Fruit fly (Drosophila melanogaster) whole organism, adult: ENCODE measurements around the gene Ptpmeg2.

Experiments
- CG11617 ChIP-seq: fragments of 200-800 bp; sonication (Bioruptor generic); optimal IDR thresholded peaks from 2 replicates; lab custom pipeline; 2017; ENCODE audit warnings: mild to moderate bottlenecking, missing biosample characterization, missing genetic modification reagents, missing genetic modification characterization
- CG14711 ChIP-seq: fragments of 200-800 bp; sonication (Bioruptor generic); optimal IDR thresholded peaks from 2 replicates; lab custom pipeline; 2018; ENCODE audit warnings: missing biosample characterization, mild to moderate bottlenecking, missing genetic modification characterization, moderate library complexity
- CG1620 ChIP-seq: fragments of 200-800 bp; sonication (Bioruptor generic); optimal IDR thresholded peaks from 2 replicates; lab custom pipeline; 2016; ENCODE audit warnings: missing biosample characterization, missing genetic modification characterization
- CG33017 ChIP-seq: fragments of 200-800 bp; sonication (Bioruptor generic); optimal IDR thresholded peaks from 2 replicates; lab custom pipeline; 2018; ENCODE audit warnings: missing biosample characterization, mild to moderate bottlenecking, missing genetic modification characterization, moderate library complexity
- CG5204 ChIP-seq: fragments of 200-800 bp; sonication (Bioruptor generic); optimal IDR thresholded peaks from 2 replicates; lab custom pipeline; 2016; ENCODE audit warnings: missing biosample characterization, missing genetic modification characterization
- CG7101 ChIP-seq: fragments of 200-800 bp; sonication (Bioruptor generic); optimal IDR thresholded peaks from 2 replicates; lab custom pipeline; 2018; ENCODE audit warnings: missing biosample characterization, mild to moderate bottlenecking, missing genetic modification characterization, moderate library complexity
- Clk ChIP-seq: fragments of 200-800 bp; sonication (Bioruptor generic); optimal IDR thresholded peaks from 2 replicates; lab custom pipeline; 2017; ENCODE audit warnings: missing biosample characterization, missing genetic modification characterization
- Crg-1 ChIP-seq: fragments of 200-800 bp; sonication (Bioruptor generic); optimal IDR thresholded peaks from 2 replicates; lab custom pipeline; 2016; ENCODE audit warnings: missing biosample characterization, missing genetic modification characterization
- Hr96 ChIP-seq: fragments of 200-800 bp; sonication (Bioruptor generic); optimal IDR thresholded peaks from 2 replicates; lab custom pipeline; 2016; ENCODE audit warnings: missing biosample characterization, missing genetic modification characterization
- Mnt ChIP-seq: fragments of 200-800 bp; sonication (Bioruptor generic); optimal IDR thresholded peaks from 2 replicates; lab custom pipeline; 2016; ENCODE audit warnings: missing biosample characterization, mild to moderate bottlenecking, missing genetic modification characterization
- cnc ChIP-seq, 2 experiments: fragments of >200 bp; optimal IDR thresholded peaks; 2 replicates each; lab custom pipeline; 2017
- pad ChIP-seq: fragments of 200-800 bp; sonication (Bioruptor generic); optimal IDR thresholded peaks from 3 replicates; lab custom pipeline; 2017; ENCODE audit warnings: missing biosample characterization, missing genetic modification characterization, mild to moderate bottlenecking, moderate library complexity, missing genetic modification reagents
- tj ChIP-seq: fragments of 200-800 bp; sonication (Bioruptor generic); optimal IDR thresholded peaks from 3 replicates; lab custom pipeline; 2017; ENCODE audit warnings: missing biosample characterization, mild to moderate bottlenecking, missing genetic modification characterization, moderate library complexity
- toe ChIP-seq: fragments of 200-800 bp; sonication (Bioruptor generic); optimal IDR thresholded peaks from 2 replicates; lab custom pipeline; 2016; ENCODE audit warnings: missing biosample characterization, missing genetic modification characterization

DNA sequence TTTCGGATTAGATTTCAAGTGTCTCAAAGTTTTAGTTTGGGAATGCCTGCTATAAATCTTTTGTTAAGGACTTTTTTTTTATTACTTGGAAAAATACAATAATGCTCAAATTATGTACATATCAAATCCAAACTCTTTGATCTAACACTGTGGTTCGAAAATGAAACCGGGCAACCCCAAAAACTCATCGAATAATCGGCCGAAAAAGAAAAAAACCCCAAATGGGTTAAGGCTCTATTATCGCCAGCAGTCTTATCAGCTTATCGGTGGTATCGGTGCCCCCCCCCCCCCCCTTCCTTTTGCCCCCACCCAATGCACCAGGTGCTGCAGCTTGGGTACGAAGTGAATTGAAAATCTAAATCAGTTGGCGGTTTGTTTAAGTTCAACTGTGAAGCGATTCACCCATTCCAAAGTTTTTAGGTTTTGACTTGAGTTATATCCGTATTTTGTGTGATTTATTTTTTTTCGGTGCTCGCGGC lies 41.3 kb downstream of the Ptpmeg2 start:
- no peak for TF ChIP-seq CG7101 (tag; lab: Kevin White, UChicago)
- TF ChIP-seq CG33017 (tag; lab: Kevin White, UChicago), result no peak
- no peak for TF ChIP-seq CG5204
- no peak for TF ChIP-seq Hr96 (GFP tag; lab: Kevin White, UChicago)
- no peak for TF ChIP-seq cnc (optimal IDR thresholded peaks at IDR 0.05; lab: Kevin White, UChicago)
- no peak for TF ChIP-seq CG11617 (GFP tag; lab: Kevin White, UChicago)
- no peak for TF ChIP-seq Crg-1 (GFP tag; lab: Kevin White, UChicago)
- TF ChIP-seq tj (GFP tag; lab: Kevin White, UChicago), result no peak
- TF ChIP-seq toe (GFP tag; lab: Kevin White, UChicago), result no peak
- no peak for TF ChIP-seq CG1620 (GFP tag; lab: Kevin White, UChicago)
- TF ChIP-seq pad (GFP tag; lab: Kevin White, UChicago), result no peak
- no peak for TF ChIP-seq Clk
- TF ChIP-seq CG14711 (tag; lab: Kevin White, UChicago), result no peak
- no peak for TF ChIP-seq Mnt (GFP tag; lab: Kevin White, UChicago)
